Worm (Caenorhabditis elegans) whole organism, L4 larva: Measurements from ENCODE around the gene srt-6.
"Not testable (repeated sequence)": the region's sequence is repeated elsewhere in the genome, so short reads cannot be mapped to it uniquely, and the experiment has no call there.

ENCODE experiments used
- R02D3.7 ChIP-seq: fragments of 150-350 bp; sonication (generic microtip); optimal IDR thresholded peaks from 3 replicates; lab custom pipeline; 2014; ENCODE audit warnings: missing biosample characterization, missing genetic modification characterization
- ceh-82 ChIP-seq: sonication (generic microtip); optimal IDR thresholded peaks from 2 replicates; lab custom pipeline; 2017; ENCODE audit warnings: missing biosample characterization, missing genetic modification characterization
- dpl-1 ChIP-seq: fragments of 150-350 bp; optimal IDR thresholded peaks from 2 replicates; lab custom pipeline; 2014; ENCODE audit warnings: missing biosample characterization, missing genetic modification reagents, missing genetic modification characterization
- egl-27 ChIP-seq: sonication (generic microtip); optimal IDR thresholded peaks from 3 replicates; lab custom pipeline; 2017; ENCODE audit warnings: missing biosample characterization, missing genetic modification reagents, missing genetic modification characterization
- fkh-10 ChIP-seq: fragments of 150-350 bp; optimal IDR thresholded peaks from 2 replicates; lab custom pipeline; 2014; ENCODE audit warnings: missing biosample characterization, missing genetic modification reagents, missing genetic modification characterization
- fos-1 ChIP-seq: fragments of 150-350 bp; optimal IDR thresholded peaks from 2 replicates; lab custom pipeline; 2014; ENCODE audit warnings: missing biosample characterization, missing genetic modification characterization
- hlh-30 ChIP-seq: sonication (generic microtip); optimal IDR thresholded peaks from 2 replicates; lab custom pipeline; 2017; ENCODE audit warnings: antibody characterized with exemption, mild to moderate bottlenecking, missing genetic modification characterization, missing compliant biosample characterization; ENCODE audit not compliant: insufficient read depth
- lin-29 ChIP-seq: fragments of 200-800 bp; sonication (Bioruptor generic); IDR thresholded peaks from 2 replicates; pipeline ENCODE4 v1.3.6; 2022; ENCODE audit warnings: missing genetic modification reagents, missing genetic modification characterization, missing compliant biosample characterization
- lin-39 ChIP-seq: fragments of 150-350 bp; optimal IDR thresholded peaks from 2 replicates; lab custom pipeline; 2014; ENCODE audit warnings: missing biosample characterization, missing genetic modification reagents, missing genetic modification characterization
- mdl-1 ChIP-seq, 2 experiments: fragments of 150-350 bp in 1 of 2; sonication (generic microtip) in 1 of 2; optimal IDR thresholded peaks; 2 replicates each; lab custom pipeline; 2014 to 2017; ENCODE audit warnings: missing biosample characterization in 2 of 2, missing genetic modification characterization in 2 of 2
- pqm-1 ChIP-seq: sonication (generic microtip); optimal IDR thresholded peaks from 2 replicates; lab custom pipeline; 2017; ENCODE audit warnings: missing biosample characterization, missing genetic modification characterization
- spr-1 ChIP-seq: sonication (generic microtip); optimal IDR thresholded peaks from 2 replicates; lab custom pipeline; 2016; ENCODE audit warnings: mild to moderate bottlenecking, missing genetic modification characterization, missing compliant biosample characterization
- unc-62 ChIP-seq, 3 experiments: fragments of 150-350 bp in 1 of 3; sonication (generic microtip); optimal IDR thresholded peaks in 2 of 3; peaks in 1 of 3; 1 replicate in 1 of 3; 2 replicates in 2 of 3; lab custom pipeline; 2014 to 2017; ENCODE audit warnings: missing biosample characterization in 3 of 3, missing genetic modification characterization in 3 of 3, missing genetic modification reagents in 3 of 3, missing genotype in 1 of 3
- zag-1 ChIP-seq: fragments of 150-350 bp; optimal IDR thresholded peaks from 2 replicates; lab custom pipeline; 2014; ENCODE audit warnings: missing biosample characterization, missing genetic modification characterization

DNA sequence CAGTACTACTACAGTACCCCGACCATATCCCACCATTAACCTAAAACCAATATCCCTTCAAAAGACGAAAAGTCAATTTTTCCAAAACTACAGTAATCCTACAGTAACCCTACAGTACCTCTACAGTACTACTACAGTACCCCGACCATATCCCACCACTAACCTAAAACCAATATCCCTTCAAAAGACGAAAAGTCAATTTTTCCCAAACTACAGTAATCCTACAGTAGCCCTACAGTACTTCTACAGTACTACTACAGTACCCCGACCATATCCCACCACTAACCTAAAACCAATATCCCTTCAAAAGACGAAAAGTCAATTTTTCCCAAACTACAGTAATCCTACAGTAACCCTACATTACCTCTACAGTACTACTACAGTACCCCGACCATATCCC is 34.9 kb upstream of the srt-6 start:
- not testable (repeated sequence) for TF ChIP-seq hlh-30 (tag; lab: Kevin White, UChicago); ceh-82 (tag; lab: Kevin White, UChicago); fos-1 (tag; lab: Kevin White, UChicago); fkh-10 (GFP tag; lab: Kevin White, UChicago); pqm-1 (tag; lab: Kevin White, UChicago); spr-1 (tag; lab: Kevin White, UChicago); zag-1 (tag; lab: Kevin White, UChicago); lin-39 (tag; lab: Kevin White, UChicago); lin-29; dpl-1 (GFP tag; lab: Kevin White, UChicago); unc-62 (GFP tag; optimal IDR thresholded peaks at IDR 0.05 in 1 of 2; lab: Kevin White, UChicago); unc-62 (tag; optimal IDR thresholded peaks at IDR 0.05; lab: Kevin White, UChicago); mdl-1 (tag; optimal IDR thresholded peaks at IDR 0.05; lab: Kevin White, UChicago); egl-27 (tag; lab: Kevin White, UChicago); R02D3.7 (tag; lab: Kevin White, UChicago)
